Fruit fly (Drosophila melanogaster): ENCODE data around the gene CG15219.

The CG15219 gene

dm6 chr2L:22132984-22133383 is 27.7 kb upstream of the CG15219 start:
- no peak for TF ChIP-seq psq (GFP tag; optimal IDR thresholded peaks at IDR 0.05)
- no peak for TF ChIP-seq Jra (GFP tag; optimal IDR thresholded peaks at IDR 0.05)

dm6 chr2L:22131171-22131675 is 25.9 kb upstream of the CG15219 start, which contains the start of gene CG42748:
CG42748 (plus strand) TSS chr2L:22131221.
- no peak for TF ChIP-seq sage (GFP tag; optimal IDR thresholded peaks at IDR 0.05)
- TF ChIP-seq Jra (GFP tag; optimal IDR thresholded peaks at IDR 0.05): no peak
- TF ChIP-seq dmrt93B (GFP tag; optimal IDR thresholded peaks at IDR 0.05): no peak
- TF ChIP-seq brk (GFP tag; optimal IDR thresholded peaks at IDR 0.05): no peak
- no peak for TF ChIP-seq lola (GFP tag; optimal IDR thresholded peaks at IDR 0.05)
- TF ChIP-seq CrebA (GFP tag; optimal IDR thresholded peaks at IDR 0.05; ENCODE audit: borderline replicate concordance): no peak
- TF ChIP-seq pan (optimal IDR thresholded peaks at IDR 0.05): no peak
- no peak for TF ChIP-seq Vsx2 (GFP tag; optimal IDR thresholded peaks at IDR 0.05; ENCODE audit: partially characterized antibody)
- TF ChIP-seq jim (GFP tag; optimal IDR thresholded peaks at IDR 0.05): no peak
- no peak for TF ChIP-seq Mio (GFP tag; optimal IDR thresholded peaks at IDR 0.05)
- TF ChIP-seq Sp1 (GFP tag; optimal IDR thresholded peaks at IDR 0.05): no peak
- no peak for TF ChIP-seq CG32264 (GFP tag; optimal IDR thresholded peaks at IDR 0.05)
- no peak for TF ChIP-seq Hr83 (GFP tag; optimal IDR thresholded peaks at IDR 0.05; ENCODE audit: poor library complexity, severe bottlenecking)
- no peak for TF ChIP-seq Myc (optimal IDR thresholded peaks at IDR 0.05)
- TF ChIP-seq N (GFP tag; optimal IDR thresholded peaks at IDR 0.05): no peak
- no peak for TF ChIP-seq Hr78 (GFP tag; optimal IDR thresholded peaks at IDR 0.05)
- no peak for TF ChIP-seq br (GFP tag; optimal IDR thresholded peaks at IDR 0.05)
- TF ChIP-seq dl (GFP tag; optimal IDR thresholded peaks at IDR 0.05; ENCODE audit: insufficient read depth in 1 of 2, partially characterized antibody in 2 of 2): no peak
- TF ChIP-seq woc (GFP tag; optimal IDR thresholded peaks at IDR 0.05): peak; percentile 11
- no peak for TF ChIP-seq Dif (GFP tag; optimal IDR thresholded peaks at IDR 0.05; ENCODE audit: partially characterized antibody)
- TF ChIP-seq HLH106 (tag; optimal IDR thresholded peaks at IDR 0.05): peak; percentile 30
- TF ChIP-seq foxo (GFP tag; optimal IDR thresholded peaks at IDR 0.05): peak in 1 of 2 experiments; percentile 29

dm6 chr2L:22129581-22130300 is 24.4 kb upstream of the CG15219 start, which contains the start of gene CycK:
CycK (minus strand) TSS chr2L:22130142.
- TF ChIP-seq OdsH (GFP tag; optimal IDR thresholded peaks at IDR 0.05): no peak
- TF ChIP-seq h (GFP tag; optimal IDR thresholded peaks at IDR 0.05): no peak
- TF ChIP-seq jim (GFP tag; optimal IDR thresholded peaks at IDR 0.05): no peak
- TF ChIP-seq Hnf4 (GFP tag; optimal IDR thresholded peaks at IDR 0.05): peak; percentile 32
- TF ChIP-seq foxo (GFP tag; optimal IDR thresholded peaks at IDR 0.05): peak in 1 of 2 experiments; percentile 3
- TF ChIP-seq pan (optimal IDR thresholded peaks at IDR 0.05): no peak
- TF ChIP-seq woc (GFP tag; optimal IDR thresholded peaks at IDR 0.05): peak; percentile 74
- no peak for TF ChIP-seq Dif (GFP tag; optimal IDR thresholded peaks at IDR 0.05; ENCODE audit: partially characterized antibody)
- TF ChIP-seq usp (GFP tag; optimal IDR thresholded peaks at IDR 0.05): no peak
- no peak for TF ChIP-seq Rel (GFP tag; optimal IDR thresholded peaks at IDR 0.05)
- TF ChIP-seq Rel (tag; optimal IDR thresholded peaks at IDR 0.05): peak; percentile 8
- TF ChIP-seq Vsx2 (GFP tag; optimal IDR thresholded peaks at IDR 0.05; ENCODE audit: partially characterized antibody): no peak
- TF ChIP-seq Myc (optimal IDR thresholded peaks at IDR 0.05): peak; percentile 53
- no peak for TF ChIP-seq sv (GFP tag; optimal IDR thresholded peaks at IDR 0.05)
- no peak for TF ChIP-seq lola (GFP tag; optimal IDR thresholded peaks at IDR 0.05)
- TF ChIP-seq CG9705 (GFP tag; optimal IDR thresholded peaks at IDR 0.05): no peak
- TF ChIP-seq Hr83 (GFP tag; optimal IDR thresholded peaks at IDR 0.05; ENCODE audit: poor library complexity, severe bottlenecking): no peak
- no peak for TF ChIP-seq dmrt93B (GFP tag; optimal IDR thresholded peaks at IDR 0.05)
- TF ChIP-seq HLH106 (tag; optimal IDR thresholded peaks at IDR 0.05): peak; percentile 43
- TF ChIP-seq GATAd (GFP tag; optimal IDR thresholded peaks at IDR 0.05): no peak
- no peak for TF ChIP-seq dl (GFP tag; optimal IDR thresholded peaks at IDR 0.05; ENCODE audit: insufficient read depth in 1 of 2, partially characterized antibody in 2 of 2)
- TF ChIP-seq rgr (GFP tag; optimal IDR thresholded peaks at IDR 0.05): no peak
- TF ChIP-seq Sp1 (GFP tag; optimal IDR thresholded peaks at IDR 0.05): no peak
- TF ChIP-seq sage (GFP tag; optimal IDR thresholded peaks at IDR 0.05): no peak
- TF ChIP-seq N (GFP tag; optimal IDR thresholded peaks at IDR 0.05): peak; percentile 65
- no peak for TF ChIP-seq Abd-B (GFP tag; optimal IDR thresholded peaks at IDR 0.05)
- TF ChIP-seq br (GFP tag; optimal IDR thresholded peaks at IDR 0.05): no peak
